Worm (Caenorhabditis elegans) whole organism, L2 larva: ENCODE results near the gene K09E2.2.

Experiments
- F13H6.1 ChIP-seq: sonication (generic microtip); optimal IDR thresholded peaks from 2 replicates; lab custom pipeline; 2016; ENCODE audit warnings: missing genetic modification characterization, missing compliant biosample characterization
- ZK546.5 ChIP-seq: sonication (generic microtip); optimal IDR thresholded peaks from 2 replicates; lab custom pipeline; 2017; ENCODE audit warnings: missing biosample characterization, missing genetic modification characterization
- ceh-16 ChIP-seq: fragments of 150-350 bp; optimal IDR thresholded peaks from 2 replicates; lab custom pipeline; 2014; ENCODE audit warnings: missing biosample characterization, missing genetic modification characterization
- crh-2 ChIP-seq: sonication (generic microtip); optimal IDR thresholded peaks from 2 replicates; lab custom pipeline; 2017; ENCODE audit warnings: missing biosample characterization, missing genetic modification characterization
- lin-11 ChIP-seq: fragments of 150-350 bp; sonication (generic microtip); optimal IDR thresholded peaks from 2 replicates; lab custom pipeline; 2014; ENCODE audit warnings: missing biosample characterization, missing genetic modification characterization, inconsistent platforms, mixed read lengths
- lsy-2 ChIP-seq, 2 experiments: fragments of 150-350 bp in 1 of 2; sonication (generic microtip) in 1 of 2; optimal IDR thresholded peaks; 2 replicates each; lab custom pipeline; 2014 to 2017; ENCODE audit warnings: missing biosample characterization in 2 of 2, missing genetic modification characterization in 2 of 2
- mbf-1 ChIP-seq: sonication (generic microtip); optimal IDR thresholded peaks from 2 replicates; lab custom pipeline; 2017; ENCODE audit warnings: missing biosample characterization, missing genetic modification characterization
- mdl-1 ChIP-seq, 2 experiments: fragments of 150-350 bp in 1 of 2; sonication (generic microtip) in 1 of 2; optimal IDR thresholded peaks; 2 replicates each; lab custom pipeline; 2017; ENCODE audit warnings: missing biosample characterization in 2 of 2, missing genetic modification characterization in 2 of 2
- nhr-129 ChIP-seq: fragments of 150-350 bp; optimal IDR thresholded peaks from 2 replicates; lab custom pipeline; 2014; ENCODE audit warnings: missing biosample characterization, missing genetic modification characterization
- nhr-21 ChIP-seq: fragments of 150-350 bp; optimal IDR thresholded peaks from 2 replicates; lab custom pipeline; 2014; ENCODE audit warnings: missing biosample characterization, missing genetic modification characterization
- nhr-237 ChIP-seq: fragments of 150-350 bp; optimal IDR thresholded peaks from 2 replicates; lab custom pipeline; 2014; ENCODE audit warnings: missing biosample characterization, missing genetic modification characterization
- nhr-25 ChIP-seq: fragments of 150-350 bp; sonication (generic microtip); optimal IDR thresholded peaks from 3 replicates; lab custom pipeline; 2014; ENCODE audit warnings: missing biosample characterization, missing genetic modification characterization
- sma-3 ChIP-seq: sonication (generic microtip); optimal IDR thresholded peaks from 2 replicates; lab custom pipeline; 2016; ENCODE audit warnings: missing genetic modification reagents, missing genetic modification characterization, missing compliant biosample characterization
- ztf-1 ChIP-seq: fragments of 200-800 bp; sonication (Bioruptor generic); conservative IDR thresholded peaks from 2 replicates; pipeline ENCODE4 v1.3.6; 2022; ENCODE audit warnings: missing genetic modification characterization, missing compliant biosample characterization
- ztf-11 ChIP-seq: sonication (generic microtip); optimal IDR thresholded peaks from 2 replicates; lab custom pipeline; 2017; ENCODE audit warnings: missing biosample characterization, missing genetic modification characterization
- ztf-4 ChIP-seq: fragments of 150-350 bp; optimal IDR thresholded peaks from 2 replicates; lab custom pipeline; 2014; ENCODE audit warnings: missing biosample characterization, missing genetic modification characterization

The K09E2.2 gene

DNA sequence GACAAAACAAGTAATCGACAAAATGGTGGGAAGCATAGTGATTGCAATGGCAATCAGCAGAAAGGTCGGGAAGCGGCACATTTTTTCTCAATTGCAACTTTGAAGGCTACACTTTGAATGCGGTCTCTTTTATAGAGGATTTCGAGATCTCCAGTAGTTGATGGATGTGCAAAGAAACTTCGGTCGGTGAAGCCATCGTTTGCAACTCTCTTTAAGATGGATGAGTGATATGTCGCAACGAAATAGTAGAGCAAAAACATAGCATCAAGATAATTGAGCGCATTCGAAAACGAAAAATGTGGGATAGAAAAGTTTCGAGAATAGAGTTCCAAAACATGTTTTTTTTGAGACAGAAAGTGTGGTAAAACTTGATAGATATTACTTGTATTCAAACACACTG lies 54.4 kb downstream of the K09E2.2 start, which contains the start of gene EGAP4.1:
Gene EGAP4.1 (minus strand): TSS at position 101 of the 400 bp plus-strand sequence.
- no peak for TF ChIP-seq nhr-25
- no peak for TF ChIP-seq ceh-16 (tag; lab: Kevin White, UChicago)
- TF ChIP-seq sma-3: no peak
- TF ChIP-seq ZK546.5 (tag; lab: Kevin White, UChicago): no peak
- TF ChIP-seq ztf-1 (GFP tag; lab: Robert Waterston, UW): no peak
- no peak for TF ChIP-seq nhr-237
- TF ChIP-seq nhr-21 (tag; lab: Kevin White, UChicago): no peak
- no peak for TF ChIP-seq lsy-2 (tag; optimal IDR thresholded peaks at IDR 0.05; lab: Kevin White, UChicago)
- TF ChIP-seq nhr-129: no peak
- TF ChIP-seq lin-11 (tag; lab: Kevin White, UChicago): no peak
- no peak for TF ChIP-seq ztf-4 (tag; lab: Kevin White, UChicago)
- TF ChIP-seq mdl-1 (tag; optimal IDR thresholded peaks at IDR 0.05; lab: Kevin White, UChicago): no peak
- TF ChIP-seq mbf-1 (tag; lab: Kevin White, UChicago): no peak
- TF ChIP-seq F13H6.1 (tag; lab: Kevin White, UChicago): no peak
- TF ChIP-seq crh-2: no peak
- no peak for TF ChIP-seq ztf-11
